Worm (Caenorhabditis elegans): ENCODE data around the gene F40G12.5.

DNA sequence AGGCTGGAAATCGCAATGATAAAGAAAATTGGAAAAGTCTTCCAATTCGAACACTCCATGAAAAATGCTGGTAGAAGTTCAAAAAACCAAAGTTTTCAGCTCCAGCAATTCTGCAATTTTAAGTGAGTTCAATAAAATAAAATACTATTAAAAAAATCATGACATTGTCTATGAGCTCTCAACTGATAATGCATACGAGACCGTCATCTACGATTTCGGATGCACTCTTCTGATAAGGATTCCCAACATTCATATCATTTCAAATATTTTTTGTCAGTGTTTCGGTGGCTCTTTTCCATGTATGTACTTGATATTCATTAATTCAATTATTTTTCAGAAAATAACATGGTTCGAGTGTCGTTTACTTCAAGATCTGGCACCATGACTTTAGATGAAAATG, 30.4 kb upstream of the F40G12.5 start, which contains the start of gene F14D7.6:
- TF ChIP-seq him-1 (tag; optimal IDR thresholded peaks at IDR 0.05), result no peak
- TF ChIP-seq dao-5 (tag; optimal IDR thresholded peaks at IDR 0.05), result no peak

Measured in whole organism, L4/young adult.